Worm (Caenorhabditis elegans): Measurements from ENCODE around the gene C24H10.4.

C24H10.4 gene

DNA sequence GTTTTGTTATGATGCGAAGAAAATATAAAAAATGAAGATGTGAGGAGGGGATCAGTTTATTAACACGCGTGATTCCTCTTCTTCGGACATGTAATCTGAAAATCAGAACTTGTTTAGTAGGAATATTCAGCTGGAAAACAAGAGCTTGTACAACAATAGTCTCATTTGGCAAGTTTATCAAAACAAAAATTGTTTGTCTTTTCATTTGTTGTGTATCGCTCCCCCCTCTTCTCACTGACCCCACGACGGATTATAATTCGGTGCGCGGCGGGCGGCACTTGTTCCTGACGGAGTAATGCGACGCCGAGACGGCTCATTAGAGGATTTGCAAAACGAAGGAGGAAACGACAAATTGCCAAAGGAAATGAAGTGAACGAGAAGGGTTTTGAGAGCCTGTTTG lies 25.2 kb downstream of the C24H10.4 start, which contains the start of gene ZC449.4:
Gene ZC449.4, minus strand, starts transcription at position 101 of the 400 bp plus-strand sequence.
- TF ChIP-seq ceh-82 (tag; optimal IDR thresholded peaks at IDR 0.05), result no peak
- TF ChIP-seq lin-39 (tag; optimal IDR thresholded peaks at IDR 0.05), result no peak

DNA sequence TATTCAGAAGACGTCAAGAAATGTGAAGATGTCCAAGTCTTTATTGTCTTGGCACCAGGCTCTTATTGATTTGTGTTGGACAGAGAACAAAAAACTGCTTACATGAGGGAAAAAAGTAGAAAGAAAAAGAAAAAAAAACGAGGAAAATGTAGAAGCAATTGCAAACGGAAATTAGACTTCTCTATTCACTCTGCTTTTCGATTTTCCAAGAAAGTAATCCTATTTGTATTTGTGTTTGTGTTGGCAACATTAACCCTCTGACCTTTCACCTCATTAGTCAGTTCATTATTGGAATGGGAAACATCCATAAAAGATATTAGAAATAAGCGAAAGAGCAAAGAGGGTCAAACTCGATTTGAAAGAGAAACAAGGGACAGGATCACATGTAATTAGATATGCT lies 27.3 kb downstream of the C24H10.4 start:
- TF ChIP-seq pha-4 (tag; optimal IDR thresholded peaks at IDR 0.05), result no peak
- peak; percentile 16 for TF ChIP-seq zag-1 (tag; optimal IDR thresholded peaks at IDR 0.05)
- TF ChIP-seq mdl-1 (tag; optimal IDR thresholded peaks at IDR 0.05), result no peak
- peak; percentile 69 for TF ChIP-seq fkh-10 (GFP tag; optimal IDR thresholded peaks at IDR 0.05)
- TF ChIP-seq nhr-11 (tag; optimal IDR thresholded peaks at IDR 0.05), result no peak
- TF ChIP-seq snpc-4 (tag; optimal IDR thresholded peaks at IDR 0.05), result no peak
- TF ChIP-seq nfya-1 (tag; optimal IDR thresholded peaks at IDR 0.05; ENCODE audit: insufficient read depth), result peak; percentile 0
- no peak for TF ChIP-seq ZK546.5 (tag; optimal IDR thresholded peaks at IDR 0.05)

DNA sequence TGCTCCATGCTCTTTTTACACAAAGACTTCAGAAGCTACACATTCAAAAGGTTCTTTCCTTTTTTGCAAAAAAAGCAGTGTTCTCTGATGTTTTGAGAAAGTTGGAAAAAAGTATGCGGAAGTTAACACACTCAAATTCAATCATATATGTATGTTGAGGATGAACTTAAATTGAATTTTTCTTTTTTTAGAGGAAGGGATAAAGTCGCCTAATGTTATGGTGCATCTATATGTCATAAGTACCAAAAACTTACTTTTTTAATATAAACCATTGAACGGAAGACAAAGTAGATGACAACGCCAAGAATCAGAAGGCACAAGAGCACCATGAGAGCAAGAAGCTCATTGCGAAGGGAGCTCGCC lies 30.5 kb downstream of the C24H10.4 start:
- no peak for TF ChIP-seq ztf-4 (tag; optimal IDR thresholded peaks at IDR 0.05)

DNA sequence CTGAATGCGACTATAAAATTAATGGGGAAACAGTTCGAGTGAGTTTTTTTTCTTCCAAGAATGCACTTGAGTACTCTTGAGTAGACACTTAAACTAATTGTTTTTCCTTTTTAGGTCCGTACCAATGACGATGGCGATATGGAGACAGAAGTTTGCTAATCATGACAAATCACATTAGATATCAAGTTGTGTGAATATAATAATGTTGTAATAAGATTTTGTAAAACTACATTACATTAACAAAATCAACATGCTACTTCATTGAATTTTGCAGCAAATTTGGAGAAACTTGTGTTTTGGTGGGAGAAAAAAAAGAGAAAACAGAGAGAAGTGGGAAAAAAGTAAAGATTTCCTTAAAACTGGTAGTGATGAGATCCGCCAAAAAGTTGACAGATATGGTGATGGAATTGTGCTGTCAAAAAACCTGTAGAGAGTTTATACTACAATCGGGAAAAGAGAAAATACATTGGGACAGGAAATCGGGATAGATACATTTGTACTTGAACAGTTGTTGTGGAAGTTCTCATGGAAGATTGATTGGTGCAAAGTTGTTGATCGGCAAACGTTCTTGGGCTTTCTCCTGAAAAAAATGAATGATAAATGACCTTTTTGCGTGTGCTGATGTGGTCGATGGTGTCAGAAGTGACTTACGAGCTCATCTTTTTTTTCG lies 31.0 kb downstream of the C24H10.4 start:
- TF ChIP-seq nhr-237 (tag; optimal IDR thresholded peaks at IDR 0.05) (no peak), nhr-23 (tag; optimal IDR thresholded peaks at IDR 0.05) (no peak), pha-4 (tag; optimal IDR thresholded peaks at IDR 0.05) (no peak), hmg-11 (tag; optimal IDR thresholded peaks at IDR 0.05) (no peak), unc-39 (tag; optimal IDR thresholded peaks at IDR 0.05) (no peak), lin-39 (tag; optimal IDR thresholded peaks at IDR 0.05) (peak; percentile 78), mml-1 (tag; optimal IDR thresholded peaks at IDR 0.05) (no peak)

DNA sequence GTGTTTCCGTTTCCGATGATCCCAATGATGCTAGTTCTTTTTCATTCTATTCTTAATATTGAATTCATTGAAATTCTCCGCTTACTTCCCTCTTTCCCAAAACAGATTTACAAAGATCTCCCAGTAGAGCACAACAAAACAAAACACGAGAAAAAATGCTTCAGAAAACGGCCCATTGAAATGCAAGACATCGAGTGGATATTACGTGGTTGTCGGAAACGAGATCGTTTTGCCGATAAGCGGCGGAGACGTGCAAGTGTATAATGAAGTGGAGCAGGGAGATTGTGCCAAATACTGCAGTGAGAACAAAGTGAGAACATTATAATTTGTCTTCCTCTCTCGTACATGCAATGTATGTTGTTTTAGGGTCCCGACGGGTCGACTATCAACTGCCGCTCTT lies 32.6 kb downstream of the C24H10.4 start:
- TF ChIP-seq pqm-1 (tag; optimal IDR thresholded peaks at IDR 0.05), result no peak
- peak; percentile 62 for TF ChIP-seq lin-39 (tag; optimal IDR thresholded peaks at IDR 0.05)
- TF ChIP-seq elt-1 (tag; optimal IDR thresholded peaks at IDR 0.05), result peak; percentile 74
- no peak for TF ChIP-seq ceh-9 (tag; optimal IDR thresholded peaks at IDR 0.05)

DNA sequence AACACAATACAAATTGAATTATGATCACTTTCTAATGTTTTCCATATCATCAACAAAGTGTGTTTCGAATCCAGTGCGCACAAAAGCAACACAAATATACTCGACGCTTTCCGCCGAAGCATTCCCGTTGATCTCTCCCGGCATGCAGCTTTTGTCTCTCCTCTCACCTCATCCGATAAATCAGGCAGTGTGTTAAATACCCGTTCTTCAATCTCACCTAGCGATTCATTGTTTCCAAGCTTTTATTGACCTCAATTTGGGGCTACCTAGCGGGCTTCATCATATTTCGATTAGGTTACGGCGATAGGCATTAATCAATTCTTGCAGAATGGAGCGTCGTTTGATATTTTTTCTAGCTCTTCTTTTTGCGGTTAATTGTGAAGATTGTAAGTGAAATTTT lies 34.8 kb downstream of the C24H10.4 start, which contains the start of gene ZC449.1:
Gene ZC449.1, plus strand, starts transcription at position 121 of the 400 bp plus-strand sequence.
- no peak for TF ChIP-seq ama-1 (optimal IDR thresholded peaks at IDR 0.05)
- no peak for TF ChIP-seq nhr-28 (tag; optimal IDR thresholded peaks at IDR 0.05)
- TF ChIP-seq hmg-11 (tag; optimal IDR thresholded peaks at IDR 0.05), result no peak
- no peak for TF ChIP-seq lsy-12 (tag; optimal IDR thresholded peaks at IDR 0.05)
- no peak for TF ChIP-seq elt-2 (tag; optimal IDR thresholded peaks at IDR 0.05)
- TF ChIP-seq nhr-23 (tag; optimal IDR thresholded peaks at IDR 0.05), result no peak
- no peak for TF ChIP-seq nhr-43 (tag; optimal IDR thresholded peaks at IDR 0.05; ENCODE audit: poor library complexity, severe bottlenecking)

DNA sequence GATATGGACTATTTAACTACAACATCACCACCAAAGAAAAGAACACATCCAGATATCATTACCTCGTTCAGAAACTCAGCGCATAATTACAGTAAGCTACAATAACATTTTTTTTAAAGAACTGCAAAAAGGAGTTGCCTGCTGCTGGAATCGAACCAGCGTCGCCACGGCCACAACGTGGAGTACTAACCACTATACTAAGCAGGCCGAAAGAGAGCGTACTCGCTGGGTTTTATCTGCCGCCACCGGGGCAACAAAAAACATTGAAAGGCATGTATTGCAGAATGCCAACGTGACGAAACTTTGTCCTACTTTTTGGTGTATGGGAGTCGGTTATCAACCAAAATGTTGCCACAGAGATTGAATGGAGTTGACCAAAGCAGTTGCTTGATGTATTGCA lies 36.4 kb downstream of the C24H10.4 start:
- TF ChIP-seq fkh-2 (tag; optimal IDR thresholded peaks at IDR 0.05) (no peak), tbx-2 (tag; optimal IDR thresholded peaks at IDR 0.05) (no peak), nhr-25 (tag; optimal IDR thresholded peaks at IDR 0.05) (peak; percentile 33), ceh-9 (tag; optimal IDR thresholded peaks at IDR 0.05) (no peak), R02D3.7 (tag; optimal IDR thresholded peaks at IDR 0.05) (peak; percentile 1), ceh-28 (tag; optimal IDR thresholded peaks at IDR 0.05) (no peak), unc-62 (GFP tag; optimal IDR thresholded peaks at IDR 0.05) (no peak), hmg-11 (tag; optimal IDR thresholded peaks at IDR 0.05) (peak; percentile 69), ztf-11 (tag; optimal IDR thresholded peaks at IDR 0.05) (no peak), ceh-82 (tag; optimal IDR thresholded peaks at IDR 0.05) (no peak), nhr-43 (tag; optimal IDR thresholded peaks at IDR 0.05; ENCODE audit: poor library complexity, severe bottlenecking) (peak; percentile 78), skn-1 (tag; optimal IDR thresholded peaks at IDR 0.05) (no peak), nfya-1 (tag; optimal IDR thresholded peaks at IDR 0.05; ENCODE audit: insufficient read depth) (peak; percentile 17), mml-1 (tag; optimal IDR thresholded peaks at IDR 0.05) (no peak), elt-1 (tag; optimal IDR thresholded peaks at IDR 0.05) (no peak), lin-39 (tag; optimal IDR thresholded peaks at IDR 0.05) (peak; percentile 31), elt-2 (tag; optimal IDR thresholded peaks at IDR 0.05) (peak; percentile 48), snpc-4 (tag; optimal IDR thresholded peaks at IDR 0.05) (no peak), nhr-11 (tag; optimal IDR thresholded peaks at IDR 0.05) (no peak), pqm-1 (tag; optimal IDR thresholded peaks at IDR 0.05) (peak; percentile 12), aly-2 (tag; optimal IDR thresholded peaks at IDR 0.05) (no peak), nhr-237 (tag; optimal IDR thresholded peaks at IDR 0.05) (no peak), unc-39 (tag; optimal IDR thresholded peaks at IDR 0.05) (no peak), lsy-12 (tag; optimal IDR thresholded peaks at IDR 0.05) (peak; percentile 59), jun-1 (tag; optimal IDR thresholded peaks at IDR 0.05) (peak; percentile 17), nhr-67 (tag; optimal IDR thresholded peaks at IDR 0.05) (no peak), elt-3 (tag; optimal IDR thresholded peaks at IDR 0.05) (no peak), eor-1 (tag; optimal IDR thresholded peaks at IDR 0.05) (no peak), lin-15B (tag; optimal IDR thresholded peaks at IDR 0.05) (no peak), ZK546.5 (tag; optimal IDR thresholded peaks at IDR 0.05) (no peak), mdl-1 (tag; optimal IDR thresholded peaks at IDR 0.05) (no peak)
